Fruit fly (Drosophila melanogaster) S2 (cell line): ENCODE results near the gene CG6443.

Source experiments
- CG8478 ChIP-seq: fragments of >200 bp; optimal IDR thresholded peaks from 2 replicates; lab custom pipeline; 2018
- CTCF ChIP-seq, 2 experiments: fragments of >200 bp; optimal IDR thresholded peaks; 2 replicates each; lab custom pipeline; 2018

dm6 chr2L:10729955-10730354, 1.2 kb downstream of the CG6443 start, which contains the start of gene CG17118:
- TF ChIP-seq CTCF (optimal IDR thresholded peaks at IDR 0.05; lab: Kevin White, UChicago) = no peak
- TF ChIP-seq CG8478 (lab: Kevin White, UChicago) = no peak
